Fruit fly (Drosophila melanogaster): ENCODE data around the gene MED14.

- TF ChIP-seq CG32121 (GFP tag; IDR thresholded peaks at IDR 0.05) (peak; percentile 73), CG14655 (GFP tag; optimal IDR thresholded peaks at IDR 0.05) (peak; percentile 45), CG9948 (tag; optimal IDR thresholded peaks at IDR 0.05) (peak; percentile 10), CG17806 (tag; optimal IDR thresholded peaks at IDR 0.05) (peak; percentile 9), EcR (GFP tag; optimal IDR thresholded peaks at IDR 0.05) (no peak), rn (GFP tag; IDR thresholded peaks at IDR 0.05) (no peak), CG13204 (GFP tag; optimal IDR thresholded peaks at IDR 0.05) (no peak), Ets98B (GFP tag; IDR thresholded peaks at IDR 0.05) (peak; percentile 55), Snoo (tag; optimal IDR thresholded peaks at IDR 0.05) (no peak), gl (tag; optimal IDR thresholded peaks at IDR 0.05) (no peak), CG10348 (GFP tag; IDR thresholded peaks at IDR 0.05) (0 out of 2 replicates have a peak, but pooled peaks have one; percentile 44), CG8159 (tag; optimal IDR thresholded peaks at IDR 0.05) (peak; percentile 4)
Measured at dm6 chr3L:563951-564350, 29.1 kb upstream of the MED14 start.

Measured in whole organism, pupa.